Worm (Caenorhabditis elegans): ENCODE results near the gene ctsa-2.
A peak's percentile ranks its signal among the peaks of the same experiment; 100 is the strongest.

Gene ctsa-2

ce11 chrX:6443373-6443772, 13.0 kb upstream of the ctsa-2 start, which contains the start of gene K10C2.7:
K10C2.7 (minus strand) TSS chrX:6443473.
- TF ChIP-seq nhr-76 (tag; optimal IDR thresholded peaks at IDR 0.05) (no peak), dve-1 (tag; optimal IDR thresholded peaks at IDR 0.05; ENCODE audit: insufficient read depth) (peak; percentile 19), lin-15B (tag; optimal IDR thresholded peaks at IDR 0.05) (no peak)

ce11 chrX:6440464-6440863, 10.1 kb upstream of the ctsa-2 start, which contains the start of gene K10C2.14:
K10C2.14 (minus strand) TSS chrX:6440564.
- TF ChIP-seq zag-1 (tag; optimal IDR thresholded peaks at IDR 0.05) (no peak), D1046.2 (GFP tag; IDR thresholded peaks at IDR 0.05) (no peak), Y48G9A.11 (GFP tag; IDR thresholded peaks at IDR 0.05) (no peak), pqm-1 (tag; optimal IDR thresholded peaks at IDR 0.05) (no peak), nhr-111 (GFP tag; optimal IDR thresholded peaks at IDR 0.05) (no peak), Y75B8A.6 (GFP tag; IDR thresholded peaks at IDR 0.05) (no peak), nhr-77 (tag; optimal IDR thresholded peaks at IDR 0.05) (no peak), unc-130 (GFP tag; optimal IDR thresholded peaks at IDR 0.05) (no peak), lin-15B (tag; optimal IDR thresholded peaks at IDR 0.05) (no peak), nhr-48 (tag; optimal IDR thresholded peaks at IDR 0.05) (no peak), zip-2 (tag; optimal IDR thresholded peaks at IDR 0.05) (no peak), nhr-102 (tag; optimal IDR thresholded peaks at IDR 0.05) (no peak), set-16 (GFP tag; IDR thresholded peaks at IDR 0.05) (no peak), lsy-2 (tag; optimal IDR thresholded peaks at IDR 0.05) (no peak), zfp-2 (tag; optimal IDR thresholded peaks at IDR 0.05) (no peak), duxl-1 (tag; optimal IDR thresholded peaks at IDR 0.05; ENCODE audit: poor library complexity) (no peak), ceh-28 (tag; optimal IDR thresholded peaks at IDR 0.05) (no peak)

ce11 chrX:6437545-6437944, 7.1 kb upstream of the ctsa-2 start, which contains the start of gene K10C2.8:
K10C2.8 (minus strand) TSS chrX:6437645.
- no peak for TF ChIP-seq ceh-32 (tag; optimal IDR thresholded peaks at IDR 0.05; ENCODE audit: poor library complexity)
- TF ChIP-seq mxl-2 (GFP tag; conservative IDR thresholded peaks at IDR 0.05) = no peak
- no peak for TF ChIP-seq nhr-77 (tag; optimal IDR thresholded peaks at IDR 0.05)
- TF ChIP-seq hlh-11 (tag; optimal IDR thresholded peaks at IDR 0.05) = no peak
- TF ChIP-seq lin-38 (GFP tag; IDR thresholded peaks at IDR 0.05) = no peak
- no peak for TF ChIP-seq dmd-6 (GFP tag; IDR thresholded peaks at IDR 0.05)
- TF ChIP-seq daf-8 (GFP tag; IDR thresholded peaks at IDR 0.05) = no peak
- TF ChIP-seq ztf-7 (tag; optimal IDR thresholded peaks at IDR 0.05) = no peak
- TF ChIP-seq F44E2.7 (GFP tag; IDR thresholded peaks at IDR 0.05) = no peak
- no peak for TF ChIP-seq fos-1 (tag; optimal IDR thresholded peaks at IDR 0.05)
- no peak for TF ChIP-seq mep-1 (tag; optimal IDR thresholded peaks at IDR 0.05)

- TF ChIP-seq nhr-48 (tag; optimal IDR thresholded peaks at IDR 0.05) = no peak
- no peak for TF ChIP-seq nhr-76 (tag; optimal IDR thresholded peaks at IDR 0.05)
- TF ChIP-seq nhr-111 (GFP tag; optimal IDR thresholded peaks at IDR 0.05) = no peak
- no peak for TF ChIP-seq ceh-28 (tag; optimal IDR thresholded peaks at IDR 0.05)
- no peak for TF ChIP-seq ama-1 (optimal IDR thresholded peaks at IDR 0.05)
- TF ChIP-seq nhr-41 (GFP tag; IDR thresholded peaks at IDR 0.05) = no peak
- no peak for TF ChIP-seq spr-1 (tag; optimal IDR thresholded peaks at IDR 0.05)
- TF ChIP-seq F10B5.3 (tag; optimal IDR thresholded peaks at IDR 0.05) = no peak
- TF ChIP-seq fos-1 (tag; optimal IDR thresholded peaks at IDR 0.05) = no peak
- TF ChIP-seq T20F7.1 (GFP tag; optimal IDR thresholded peaks at IDR 0.05) = no peak
- TF ChIP-seq nhr-77 (tag; optimal IDR thresholded peaks at IDR 0.05) = no peak
- TF ChIP-seq dmd-8 (GFP tag; IDR thresholded peaks at IDR 0.05) = no peak
- TF ChIP-seq hmg-1.1 (GFP tag; IDR thresholded peaks at IDR 0.05) = no peak
- no peak for TF ChIP-seq zip-11 (GFP tag; IDR thresholded peaks at IDR 0.05)
Measured at ce11 chrX:6435812-6436211, 5.4 kb upstream of the ctsa-2 start.
